Worm (Caenorhabditis elegans) whole organism, late embryonic: ENCODE data around the gene ZK899.7.

Experiments
- ahr-1 ChIP-seq: sonication (generic microtip); optimal IDR thresholded peaks from 2 replicates; lab custom pipeline; 2016; ENCODE audit warnings: missing genetic modification characterization, missing compliant biosample characterization
- ama-1 ChIP-seq: fragments of 150-350 bp; optimal IDR thresholded peaks from 2 replicates; lab custom pipeline; 2014
- ceh-19 ChIP-seq: fragments of 200-800 bp; sonication (Bioruptor generic); optimal IDR thresholded peaks from 2 replicates; lab custom pipeline; 2018; ENCODE audit warnings: mild to moderate bottlenecking, missing genetic modification characterization, missing compliant biosample characterization
- ceh-31 ChIP-seq: sonication (generic microtip); optimal IDR thresholded peaks from 2 replicates; lab custom pipeline; 2016; ENCODE audit warnings: missing genetic modification characterization, missing compliant biosample characterization
- ceh-6 ChIP-seq: fragments of 200-800 bp; sonication (Bioruptor generic); optimal IDR thresholded peaks from 2 replicates; lab custom pipeline; 2018; ENCODE audit warnings: mild to moderate bottlenecking, missing genetic modification characterization, missing compliant biosample characterization
- lin-11 ChIP-seq: fragments of 200-800 bp; sonication (Bioruptor generic); optimal IDR thresholded peaks from 2 replicates; lab custom pipeline; 2018; ENCODE audit warnings: mild to moderate bottlenecking, missing genetic modification characterization, missing compliant biosample characterization
- npax-4 ChIP-seq: sonication (generic microtip); optimal IDR thresholded peaks from 2 replicates; lab custom pipeline; 2016; ENCODE audit warnings: missing genetic modification characterization, missing compliant biosample characterization
- pha-2 ChIP-seq: sonication (generic microtip); optimal IDR thresholded peaks from 2 replicates; lab custom pipeline; 2017; ENCODE audit warnings: mild to moderate bottlenecking, missing genetic modification characterization, missing compliant biosample characterization
- pha-4 ChIP-seq: fragments of 150-350 bp; optimal IDR thresholded peaks from 2 replicates; lab custom pipeline; 2018; ENCODE audit warnings: missing biosample characterization, missing genetic modification reagents, missing genetic modification characterization
- tbx-2 ChIP-seq: sonication (generic microtip); optimal IDR thresholded peaks from 2 replicates; lab custom pipeline; 2016; ENCODE audit warnings: missing genetic modification characterization, missing compliant biosample characterization
- unc-86 ChIP-seq: sonication (generic microtip); optimal IDR thresholded peaks from 2 replicates; lab custom pipeline; 2016; ENCODE audit warnings: missing genetic modification characterization, missing compliant biosample characterization

- TF ChIP-seq pha-4 (tag; lab: Kevin White, UChicago) (no peak), tbx-2 (no peak), ceh-19 (GFP tag; lab: Kevin White, UChicago) (no peak), npax-4 (tag; lab: Kevin White, UChicago) (no peak), ahr-1 (no peak), ceh-6 (GFP tag; lab: Kevin White, UChicago) (no peak), ama-1 (no peak), unc-86 (no peak), pha-2 (tag; lab: Kevin White, UChicago) (no peak), lin-11 (tag; lab: Kevin White, UChicago) (no peak), ceh-31 (tag; lab: Kevin White, UChicago) (no peak)
Measured at ce11 chrX:9489578-9489977, 40.3 kb upstream of the ZK899.7 start.
